Worm (Caenorhabditis elegans) whole organism, late embryonic: ENCODE data around the gene nlp-6.

Experiments used
- C08G9.2 ChIP-seq: sonication (generic microtip); optimal IDR thresholded peaks from 2 replicates; lab custom pipeline; 2016; ENCODE audit warnings: mild to moderate bottlenecking, missing genetic modification characterization, moderate library complexity, missing compliant biosample characterization
- T23F11.4 ChIP-seq: fragments of 200-800 bp; sonication (Bioruptor generic); optimal IDR thresholded peaks from 2 replicates; lab custom pipeline; 2018; ENCODE audit warnings: mild to moderate bottlenecking, missing genetic modification characterization, missing compliant biosample characterization
- ceh-18 ChIP-seq: sonication (generic microtip); optimal IDR thresholded peaks from 2 replicates; lab custom pipeline; 2016; ENCODE audit warnings: missing genetic modification characterization, missing compliant biosample characterization
- ceh-19 ChIP-seq: fragments of 200-800 bp; sonication (Bioruptor generic); optimal IDR thresholded peaks from 2 replicates; lab custom pipeline; 2018; ENCODE audit warnings: mild to moderate bottlenecking, missing genetic modification characterization, missing compliant biosample characterization
- ceh-2 ChIP-seq: sonication (generic microtip); optimal IDR thresholded peaks from 2 replicates; lab custom pipeline; 2016; ENCODE audit warnings: missing genotype, missing genetic modification characterization, missing compliant biosample characterization
- ceh-24 ChIP-seq: sonication (generic microtip); optimal IDR thresholded peaks from 2 replicates; lab custom pipeline; 2016; ENCODE audit warnings: mild to moderate bottlenecking, missing genetic modification characterization, missing compliant biosample characterization
- ceh-30 ChIP-seq: fragments of 150-350 bp; optimal IDR thresholded peaks from 2 replicates; lab custom pipeline; 2014; ENCODE audit warnings: missing biosample characterization, missing genetic modification characterization
- ceh-34 ChIP-seq: sonication (generic microtip); optimal IDR thresholded peaks from 2 replicates; lab custom pipeline; 2016; ENCODE audit warnings: mild to moderate bottlenecking, missing genetic modification characterization, missing compliant biosample characterization
- ceh-45 ChIP-seq: fragments of 200-800 bp; sonication (Bioruptor generic); IDR thresholded peaks from 2 replicates; pipeline ENCODE4 v1.3.6; 2022; ENCODE audit warnings: missing genetic modification reagents, missing genetic modification characterization, missing compliant biosample characterization
- ceh-6 ChIP-seq: fragments of 200-800 bp; sonication (Bioruptor generic); optimal IDR thresholded peaks from 2 replicates; lab custom pipeline; 2018; ENCODE audit warnings: mild to moderate bottlenecking, missing genetic modification characterization, missing compliant biosample characterization
- dmd-4 ChIP-seq: sonication (generic microtip); optimal IDR thresholded peaks from 2 replicates; lab custom pipeline; 2016; ENCODE audit warnings: borderline replicate concordance, missing genetic modification characterization, missing compliant biosample characterization
- elt-2 ChIP-seq: sonication (generic microtip); optimal IDR thresholded peaks from 2 replicates; lab custom pipeline; 2016; ENCODE audit warnings: missing genetic modification reagents, missing genetic modification characterization, missing compliant biosample characterization
- ets-4 ChIP-seq: sonication (generic microtip); optimal IDR thresholded peaks from 2 replicates; lab custom pipeline; 2016; ENCODE audit warnings: missing genetic modification characterization, missing compliant biosample characterization
- fax-1 ChIP-seq: sonication (generic microtip); optimal IDR thresholded peaks from 2 replicates; lab custom pipeline; 2016; ENCODE audit warnings: missing genotype, missing genetic modification characterization, missing compliant biosample characterization
- hlh-13 ChIP-seq: fragments of 200-800 bp; sonication (Bioruptor generic); optimal IDR thresholded peaks from 2 replicates; lab custom pipeline; 2018; ENCODE audit warnings: mild to moderate bottlenecking, missing genetic modification characterization, missing compliant biosample characterization
- hlh-30 ChIP-seq: sonication (generic microtip); optimal IDR thresholded peaks from 2 replicates; lab custom pipeline; 2017; ENCODE audit warnings: antibody characterized with exemption, missing genetic modification characterization, missing compliant biosample characterization; ENCODE audit not compliant: insufficient read depth
- hlh-8 ChIP-seq: sonication (generic microtip); optimal IDR thresholded peaks from 2 replicates; lab custom pipeline; 2016; ENCODE audit warnings: missing genotype, missing genetic modification characterization, missing compliant biosample characterization
- lin-11 ChIP-seq: fragments of 200-800 bp; sonication (Bioruptor generic); optimal IDR thresholded peaks from 2 replicates; lab custom pipeline; 2018; ENCODE audit warnings: mild to moderate bottlenecking, missing genetic modification characterization, missing compliant biosample characterization
- mec-3 ChIP-seq: sonication (generic microtip); optimal IDR thresholded peaks from 2 replicates; lab custom pipeline; 2016; ENCODE audit warnings: borderline replicate concordance, missing genetic modification characterization, missing compliant biosample characterization
- nfya-1 ChIP-seq: sonication (generic microtip); optimal IDR thresholded peaks from 2 replicates; lab custom pipeline; 2017; ENCODE audit warnings: missing genetic modification characterization, mild to moderate bottlenecking, missing compliant biosample characterization, antibody characterized with exemption, moderate library complexity
- nhr-11 ChIP-seq: fragments of 150-350 bp; optimal IDR thresholded peaks from 2 replicates; lab custom pipeline; 2014; ENCODE audit warnings: missing biosample characterization, missing genetic modification characterization
- nhr-232 ChIP-seq: sonication (generic microtip); optimal IDR thresholded peaks from 2 replicates; lab custom pipeline; 2016; ENCODE audit warnings: missing genetic modification characterization, missing compliant biosample characterization
- npax-4 ChIP-seq: sonication (generic microtip); optimal IDR thresholded peaks from 2 replicates; lab custom pipeline; 2016; ENCODE audit warnings: missing genetic modification characterization, missing compliant biosample characterization
- pha-2 ChIP-seq: sonication (generic microtip); optimal IDR thresholded peaks from 2 replicates; lab custom pipeline; 2017; ENCODE audit warnings: mild to moderate bottlenecking, missing genetic modification characterization, missing compliant biosample characterization
- ref-2 ChIP-seq: sonication (generic microtip); optimal IDR thresholded peaks from 2 replicates; lab custom pipeline; 2016; ENCODE audit warnings: missing genetic modification characterization, missing compliant biosample characterization
- sox-2 ChIP-seq: fragments of 200-800 bp; sonication (Bioruptor generic); IDR thresholded peaks from 2 replicates; pipeline ENCODE4 v1.3.6; 2022; ENCODE audit warnings: missing genetic modification reagents, missing genetic modification characterization, missing compliant biosample characterization
- tbx-7 ChIP-seq: sonication (generic microtip); optimal IDR thresholded peaks from 2 replicates; lab custom pipeline; 2016; ENCODE audit warnings: missing genotype, missing genetic modification characterization, missing compliant biosample characterization
- ttx-3 ChIP-seq: sonication (generic microtip); optimal IDR thresholded peaks from 2 replicates; lab custom pipeline; 2016; ENCODE audit warnings: missing genetic modification reagents, missing genetic modification characterization, missing compliant biosample characterization
- unc-55 ChIP-seq: sonication (generic microtip); optimal IDR thresholded peaks from 2 replicates; lab custom pipeline; 2017; ENCODE audit warnings: missing biosample characterization, missing genetic modification reagents, missing genetic modification characterization
- unc-86 ChIP-seq: sonication (generic microtip); optimal IDR thresholded peaks from 2 replicates; lab custom pipeline; 2016; ENCODE audit warnings: missing genetic modification characterization, missing compliant biosample characterization
- zip-5 ChIP-seq: sonication (generic microtip); optimal IDR thresholded peaks from 2 replicates; lab custom pipeline; 2016; ENCODE audit warnings: missing genetic modification characterization, missing compliant biosample characterization
- ztf-16 ChIP-seq: sonication (generic microtip); optimal IDR thresholded peaks from 2 replicates; lab custom pipeline; 2017; ENCODE audit warnings: missing genetic modification characterization, missing compliant biosample characterization

The nlp-6 gene

ce11 chrX:17694669-17695282, 32.5 kb downstream of the nlp-6 start, which contains the start of gene cgt-2:
Gene cgt-2, plus strand, starts transcription at chrX:17695232.
- TF ChIP-seq ets-4: no peak
- no peak for TF ChIP-seq ceh-30
- TF ChIP-seq ceh-6: no peak
- TF ChIP-seq pha-2 (tag; lab: Kevin White, UChicago): no peak
- no peak for TF ChIP-seq ceh-18 (tag; lab: Kevin White, UChicago)
- no peak for TF ChIP-seq C08G9.2 (tag; lab: Kevin White, UChicago)
- TF ChIP-seq nfya-1 (tag; lab: Kevin White, UChicago): no peak
- no peak for TF ChIP-seq ttx-3 (tag; lab: Kevin White, UChicago)
- TF ChIP-seq npax-4 (tag; lab: Kevin White, UChicago): no peak
- TF ChIP-seq nhr-11 (tag; lab: Kevin White, UChicago): no peak
- no peak for TF ChIP-seq hlh-13 (GFP tag; lab: Kevin White, UChicago)
- no peak for TF ChIP-seq sox-2 (GFP tag; lab: Robert Waterston, UW)
- no peak for TF ChIP-seq nhr-232
- no peak for TF ChIP-seq unc-55 (GFP tag; lab: Kevin White, UChicago)
- TF ChIP-seq ceh-19 (GFP tag; lab: Kevin White, UChicago): no peak
- no peak for TF ChIP-seq ceh-45 (GFP tag; lab: Robert Waterston, UW)
- TF ChIP-seq hlh-8: no peak
- no peak for TF ChIP-seq fax-1 (tag; lab: Kevin White, UChicago)

ce11 chrX:17702602-17703001, 40.4 kb downstream of the nlp-6 start:
- TF ChIP-seq nhr-232: no peak
- no peak for TF ChIP-seq mec-3 (tag; lab: Kevin White, UChicago)
- no peak for TF ChIP-seq pha-2 (tag; lab: Kevin White, UChicago)
- TF ChIP-seq unc-86: no peak
- TF ChIP-seq hlh-30 (tag; lab: Kevin White, UChicago): no peak
- TF ChIP-seq ceh-24 (tag; lab: Kevin White, UChicago): no peak
- TF ChIP-seq ceh-30: no peak
- TF ChIP-seq tbx-7 (tag; lab: Kevin White, UChicago): no peak
- no peak for TF ChIP-seq T23F11.4 (GFP tag; lab: Kevin White, UChicago)
- TF ChIP-seq ets-4: no peak
- TF ChIP-seq elt-2: no peak

ce11 chrX:17711598-17711997, 49.4 kb downstream of the nlp-6 start, which contains the start of gene H11L12.1:
Gene H11L12.1, minus strand, starts transcription at chrX:17711698.
- TF ChIP-seq ceh-34 (tag; lab: Kevin White, UChicago): no peak

ce11 chrX:17714342-17715011, 52.2 kb downstream of the nlp-6 start, which contains the start of gene cTel55X.1:
Gene cTel55X.1, plus strand, starts transcription at chrX:17714961.
- TF ChIP-seq lin-11: no peak
- TF ChIP-seq ets-4: no peak
- no peak for TF ChIP-seq ref-2
- TF ChIP-seq zip-5 (tag; lab: Kevin White, UChicago): no peak
- no peak for TF ChIP-seq dmd-4
- no peak for TF ChIP-seq hlh-30 (tag; lab: Kevin White, UChicago)
- no peak for TF ChIP-seq ztf-16
- no peak for TF ChIP-seq ceh-2
